Fruit fly (Drosophila melanogaster): ENCODE data around the gene Pdp.

Gene Pdp

dm6 chrX:7696711-7697654, 37.5 kb downstream of the Pdp start (continued):
- TF ChIP-seq fd96Cb (tag; optimal IDR thresholded peaks at IDR 0.05) (peak; percentile 75), CG11398 (GFP tag; optimal IDR thresholded peaks at IDR 0.05) (peak; percentile 75), unc-4 (GFP tag; IDR thresholded peaks at IDR 0.05; ENCODE audit: partially characterized antibody) (no peak), D19B (GFP tag; optimal IDR thresholded peaks at IDR 0.05) (peak; percentile 85), seq (GFP tag; IDR thresholded peaks at IDR 0.05) (peak; percentile 82), pum (GFP tag; optimal IDR thresholded peaks at IDR 0.05) (peak; percentile 74), ATbp (GFP tag; optimal IDR thresholded peaks at IDR 0.05) (peak; percentile 83), hth (optimal IDR thresholded peaks at IDR 0.05) (no peak), zfh2 (GFP tag; optimal IDR thresholded peaks at IDR 0.05) (peak; percentile 90), CG13775 (GFP tag; optimal IDR thresholded peaks at IDR 0.05) (peak; percentile 83), CG34422 (GFP tag; IDR thresholded peaks at IDR 0.05) (peak; percentile 84), sens-2 (GFP tag; IDR thresholded peaks at IDR 0.05) (no peak), CG32772 (GFP tag; IDR thresholded peaks at IDR 0.05) (peak; percentile 84), Dref (GFP tag; IDR thresholded peaks at IDR 0.05) (no peak), CG16779 (GFP tag; IDR thresholded peaks at IDR 0.05) (peak; percentile 88), CG4328 (GFP tag; optimal IDR thresholded peaks at IDR 0.05) (peak; percentile 91), inv (GFP tag; IDR thresholded peaks at IDR 0.05; ENCODE audit: partially characterized antibody) (no peak), CG8478 (optimal IDR thresholded peaks at IDR 0.05) (no peak), Rfx (GFP tag; IDR thresholded peaks at IDR 0.05) (peak; percentile 96), CG4820 (GFP tag; optimal IDR thresholded peaks at IDR 0.05) (peak; percentile 75), lab (GFP tag; optimal IDR thresholded peaks at IDR 0.05) (peak; percentile 98), C15 (GFP tag; IDR thresholded peaks at IDR 0.05) (peak; percentile 84; the same call in 2 of the 3 replicates), CG12104 (GFP tag; optimal IDR thresholded peaks at IDR 0.05) (peak; percentile 80), CG14050 (GFP tag; IDR thresholded peaks at IDR 0.05) (peak; percentile 90), vfl (GFP tag; optimal IDR thresholded peaks at IDR 0.05) (peak; percentile 88), sqz (GFP tag; optimal IDR thresholded peaks at IDR 0.05) (peak; percentile 72), CG10959 (GFP tag; IDR thresholded peaks at IDR 0.05) (0 out of 2 replicates have a peak, but pooled peaks have one; percentile 25), pzg (GFP tag; optimal IDR thresholded peaks at IDR 0.05) (peak; percentile 8), CG9437 (GFP tag; optimal IDR thresholded peaks at IDR 0.05) (peak; percentile 77), Nf-YB (GFP tag; optimal IDR thresholded peaks at IDR 0.05) (peak; percentile 69), NfI (GFP tag; optimal IDR thresholded peaks at IDR 0.05) (peak; percentile 93), en (GFP tag; optimal IDR thresholded peaks at IDR 0.05) (peak; percentile 62), danr (GFP tag; IDR thresholded peaks at IDR 0.05) (peak; percentile 84), CG2120 (GFP tag; optimal IDR thresholded peaks at IDR 0.05) (peak; percentile 98), mam (GFP tag; optimal IDR thresholded peaks at IDR 0.05) (peak; percentile 93), eyg (GFP tag; optimal IDR thresholded peaks at IDR 0.05) (peak; percentile 55), CG10366 (GFP tag; IDR thresholded peaks at IDR 0.05) (peak; percentile 87), GATAe (GFP tag; conservative IDR thresholded peaks at IDR 0.05) (peak; percentile 40; the same call in 1 of the 2 replicates), cas (GFP tag; IDR thresholded peaks at IDR 0.05) (peak; percentile 87), Six4 (GFP tag; optimal IDR thresholded peaks at IDR 0.05) (peak; percentile 75), Lpt (GFP tag; optimal IDR thresholded peaks at IDR 0.05) (no peak), mld (GFP tag; IDR thresholded peaks at IDR 0.05; ENCODE audit: partially characterized antibody) (no peak), lilli (GFP tag; optimal IDR thresholded peaks at IDR 0.05) (peak; percentile 95), CG7987 (GFP tag; optimal IDR thresholded peaks at IDR 0.05) (peak; percentile 40), kah (GFP tag; optimal IDR thresholded peaks at IDR 0.05) (peak; percentile 71), slou (GFP tag; optimal IDR thresholded peaks at IDR 0.05) (peak; percentile 83), bcd (GFP tag; optimal IDR thresholded peaks at IDR 0.05) (peak; percentile 90), Sry-δ (GFP tag; optimal IDR thresholded peaks at IDR 0.05) (peak; percentile 47), CG30020 (tag; optimal IDR thresholded peaks at IDR 0.05) (peak; percentile 41), Adf1 (GFP tag; IDR thresholded peaks at IDR 0.05) (peak; percentile 80)
